Worm (Caenorhabditis elegans): ENCODE results near the gene F36G9.7.
A peak's percentile ranks its signal among the peaks of the same experiment; 100 is the strongest.

The F36G9.7 gene

DNA sequence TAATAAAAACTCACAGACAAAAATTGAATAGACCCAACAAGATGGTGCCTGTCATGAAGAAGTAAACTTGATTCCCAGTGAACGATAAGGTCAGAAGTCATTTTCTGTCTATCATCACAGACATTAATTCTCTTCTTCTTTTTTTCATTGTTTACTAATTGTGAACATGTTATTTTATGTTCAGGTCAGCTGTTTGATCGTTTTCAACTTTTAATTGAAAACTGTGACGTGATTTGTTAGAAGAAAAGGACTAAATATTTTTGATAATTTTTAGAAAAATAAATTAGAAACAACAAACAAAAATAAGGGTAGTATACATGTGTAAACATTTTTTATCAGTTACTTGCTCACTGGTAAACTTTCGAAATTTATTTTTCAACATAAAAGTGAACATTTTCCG is at the start of gene F36G9.7:
F36G9.7 (minus strand) TSS at position 101 of the 400 bp plus-strand sequence.
- TF ChIP-seq xbp-1 (tag; optimal IDR thresholded peaks at IDR 0.05) (no peak), fkh-10 (GFP tag; optimal IDR thresholded peaks at IDR 0.05) (no peak), swsn-7 (tag; optimal IDR thresholded peaks at IDR 0.05) (no peak), nhr-237 (tag; optimal IDR thresholded peaks at IDR 0.05) (no peak), zag-1 (tag; optimal IDR thresholded peaks at IDR 0.05) (no peak), ztf-4 (tag; optimal IDR thresholded peaks at IDR 0.05) (no peak), ceh-90 (tag; optimal IDR thresholded peaks at IDR 0.05) (no peak), blmp-1 (tag; optimal IDR thresholded peaks at IDR 0.05) (no peak), ceh-82 (tag; optimal IDR thresholded peaks at IDR 0.05) (no peak), unc-98 (GFP tag; IDR thresholded peaks at IDR 0.05) (no peak), F16B12.6 (tag; optimal IDR thresholded peaks at IDR 0.05) (no peak), nhr-11 (tag; optimal IDR thresholded peaks at IDR 0.05) (no peak), aha-1 (tag; optimal IDR thresholded peaks at IDR 0.05) (no peak)

DNA sequence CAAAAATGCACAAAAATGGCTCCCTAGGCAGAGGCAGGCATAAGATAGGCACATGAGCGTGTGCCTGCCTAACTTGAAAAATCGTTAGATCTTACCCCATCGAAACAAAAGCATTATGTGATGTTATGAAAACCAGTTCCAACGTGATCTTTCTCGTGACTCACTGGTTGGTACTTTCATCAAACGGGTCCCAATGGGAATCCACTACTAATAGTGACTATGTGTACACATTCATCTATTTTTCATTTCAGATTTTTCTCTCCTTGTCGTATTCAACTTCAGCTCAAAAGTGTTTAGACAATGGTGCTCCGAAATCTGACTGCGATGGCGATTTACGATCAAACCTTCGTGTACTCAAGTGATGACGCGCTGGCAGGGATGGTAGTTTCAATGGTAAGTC is 48.1 kb upstream of the F36G9.7 start, which contains the start of gene srx-43:
srx-43 (plus strand) TSS at position 301 of the 400 bp plus-strand sequence.
- TF ChIP-seq nhr-237 (tag; optimal IDR thresholded peaks at IDR 0.05) (no peak), egl-27 (tag; optimal IDR thresholded peaks at IDR 0.05) (no peak), nhr-19 (GFP tag; conservative IDR thresholded peaks at IDR 0.05) (no peak)

DNA sequence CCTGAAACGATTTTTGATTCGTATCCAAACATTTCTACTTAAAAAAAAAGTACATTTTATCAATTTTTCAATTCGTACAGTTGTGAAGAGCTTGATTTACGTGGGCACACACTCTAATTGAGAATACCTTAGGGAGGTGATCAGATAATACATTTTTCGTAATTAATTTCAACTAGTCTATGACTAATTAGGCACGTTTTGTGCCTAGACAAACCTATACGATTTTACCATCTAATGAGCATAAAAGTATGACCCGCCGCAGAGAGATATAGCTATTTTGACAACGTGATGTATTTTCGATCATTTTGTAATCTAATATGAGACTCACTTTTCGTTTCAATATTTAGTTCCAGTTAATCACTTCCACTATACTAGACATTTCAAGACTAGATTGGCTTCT is 47.4 kb upstream of the F36G9.7 start:
- TF ChIP-seq ceh-8 (GFP tag; optimal IDR thresholded peaks at IDR 0.05) (peak; percentile 66), pag-3 (tag; optimal IDR thresholded peaks at IDR 0.05; ENCODE audit: borderline replicate concordance, insufficient read depth) (no peak), ceh-63 (GFP tag; optimal IDR thresholded peaks at IDR 0.05) (no peak)

DNA sequence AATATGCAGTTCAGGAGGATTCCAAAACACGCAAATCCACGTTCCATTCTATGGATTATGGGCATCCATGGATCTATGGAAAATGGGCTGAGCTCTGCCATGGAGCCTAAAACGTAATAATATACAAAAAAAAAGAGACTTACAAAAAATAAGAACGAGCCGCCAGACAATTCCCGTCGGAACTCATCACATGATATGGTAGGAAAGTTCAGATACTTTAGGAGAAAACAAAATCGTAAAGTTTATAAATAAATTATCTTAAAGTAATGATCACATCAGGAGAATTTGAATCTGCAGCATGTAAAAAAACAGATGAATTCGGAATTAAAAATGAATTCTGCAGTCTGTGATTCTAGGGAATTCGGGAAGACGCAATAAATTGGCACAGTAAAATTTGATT is 46.1 kb upstream of the F36G9.7 start, which contains the start of gene str-232:
str-232 (minus strand) TSS at position 101 of the 400 bp plus-strand sequence.
- TF ChIP-seq unc-130 (tag; optimal IDR thresholded peaks at IDR 0.05) (no peak), ceh-88 (GFP tag; IDR thresholded peaks at IDR 0.05) (no peak), nhr-237 (tag; optimal IDR thresholded peaks at IDR 0.05) (no peak), C04F5.9 (tag; optimal IDR thresholded peaks at IDR 0.05) (no peak), elt-2 (tag; optimal IDR thresholded peaks at IDR 0.05) (no peak), elt-3 (tag; optimal IDR thresholded peaks at IDR 0.05) (no peak)

DNA sequence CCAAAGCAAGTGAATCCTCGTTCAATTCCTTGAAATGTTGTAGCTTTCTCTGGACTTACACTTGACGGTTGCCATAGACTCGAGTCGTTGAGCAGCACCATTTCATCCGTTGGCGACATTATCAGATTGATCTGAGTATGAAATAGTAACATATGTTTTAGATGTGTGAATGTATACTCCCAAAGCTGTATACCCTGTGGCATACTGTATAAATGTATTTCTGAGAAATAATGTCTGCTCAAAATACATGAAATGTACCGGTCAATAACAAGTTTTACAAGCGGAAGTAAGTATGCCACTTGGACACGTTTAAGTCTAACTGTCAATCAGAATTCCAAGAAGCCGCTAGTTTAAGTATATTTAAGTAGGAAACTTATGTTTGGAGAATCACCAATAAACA is 40.0 kb upstream of the F36G9.7 start, which contains the start of gene str-233:
str-233 (minus strand) TSS at position 101 of the 400 bp plus-strand sequence.
- TF ChIP-seq isw-1 (GFP tag; IDR thresholded peaks at IDR 0.05) (no peak), mef-2 (tag; optimal IDR thresholded peaks at IDR 0.05) (no peak), rnt-1 (tag; optimal IDR thresholded peaks at IDR 0.05) (no peak), aha-1 (tag; optimal IDR thresholded peaks at IDR 0.05) (no peak), nhr-12 (tag; optimal IDR thresholded peaks at IDR 0.05) (no peak), skn-1 (tag; optimal IDR thresholded peaks at IDR 0.05) (no peak), nhr-85 (tag) (no peak), tlp-1 (tag; optimal IDR thresholded peaks at IDR 0.05) (no peak), nhr-77 (tag; optimal IDR thresholded peaks at IDR 0.05) (no peak), C34B4.2 (tag; optimal IDR thresholded peaks at IDR 0.05) (no peak), sox-4 (tag; optimal IDR thresholded peaks at IDR 0.05) (no peak), dsc-1 (tag; optimal IDR thresholded peaks at IDR 0.05) (no peak), ceh-8 (GFP tag; optimal IDR thresholded peaks at IDR 0.05) (no peak), fkh-10 (GFP tag; optimal IDR thresholded peaks at IDR 0.05) (no peak)

DNA sequence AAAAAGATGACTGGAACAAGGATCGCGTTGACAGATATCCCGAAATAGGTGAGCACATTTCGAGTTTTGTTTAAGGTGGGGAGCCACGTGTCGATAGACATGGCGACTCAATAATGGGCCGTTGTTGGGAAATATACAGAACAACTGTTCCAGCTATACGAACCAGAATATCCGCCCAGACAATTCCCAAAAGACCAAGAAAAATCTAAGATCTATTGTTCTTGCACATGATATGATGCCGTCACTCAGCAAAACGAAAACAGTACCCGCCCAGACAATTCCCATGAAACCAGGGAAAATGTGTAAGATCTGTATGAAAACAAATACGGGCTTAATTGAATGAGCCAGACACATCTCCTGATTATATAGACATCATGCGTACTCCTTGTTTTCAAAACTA is 38.0 kb upstream of the F36G9.7 start, which contains the start of gene str-231:
str-231 (minus strand) TSS at position 101 of the 400 bp plus-strand sequence.
- TF ChIP-seq nhr-11 (tag; optimal IDR thresholded peaks at IDR 0.05) (no peak), fkh-8 (tag; optimal IDR thresholded peaks at IDR 0.05) (peak; percentile 38), efl-1 (optimal IDR thresholded peaks at IDR 0.05) (no peak), efl-1 (GFP tag; optimal IDR thresholded peaks at IDR 0.05 in 1 of 2) (peak in 1 of 2 experiments; percentile 45)
